Worm (Caenorhabditis elegans) whole organism, L2 larva: Measurements from ENCODE around the gene ZK185.2.

ENCODE experiments used
- lin-11 ChIP-seq: fragments of 150-350 bp; sonication (generic microtip); optimal IDR thresholded peaks from 2 replicates; lab custom pipeline; 2014; ENCODE audit warnings: missing biosample characterization, missing genetic modification characterization, inconsistent platforms, mixed read lengths
- lin-13 ChIP-seq: fragments of 150-350 bp; optimal IDR thresholded peaks from 2 replicates; lab custom pipeline; 2014; ENCODE audit warnings: missing biosample characterization, missing genetic modification reagents, missing genetic modification characterization

ce11 chrIV:4536247-4536646, at the start of gene ZK185.2:
- no peak for TF ChIP-seq lin-11 (tag; lab: Kevin White, UChicago)
- no peak for TF ChIP-seq lin-13 (GFP tag; lab: Kevin White, UChicago)
